Worm (Caenorhabditis elegans): ENCODE data around the gene grl-1.

DNA sequence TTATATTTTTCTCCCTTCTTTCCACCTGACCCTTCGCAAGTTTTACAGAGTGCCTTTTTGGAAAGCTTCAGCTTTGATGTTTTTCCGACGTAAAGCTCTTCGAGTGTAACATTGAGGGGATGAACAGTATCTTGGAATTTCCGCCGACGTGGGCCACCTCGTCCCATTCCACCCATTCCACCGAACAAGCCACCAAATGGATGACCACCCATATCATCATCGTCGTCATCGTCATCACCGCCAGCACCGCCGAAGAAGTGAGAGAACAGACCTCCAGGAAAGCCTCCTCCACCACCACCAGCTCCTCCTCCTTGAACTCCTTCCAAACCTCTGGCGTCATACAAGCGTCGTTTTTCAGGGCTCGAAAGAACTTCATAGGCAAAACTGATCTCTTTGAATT is 29.4 kb downstream of the grl-1 start:
- TF ChIP-seq K12H6.12 (tag; optimal IDR thresholded peaks at IDR 0.05), result no peak
- TF ChIP-seq snpc-4 (GFP tag; optimal IDR thresholded peaks at IDR 0.05), result no peak
- no peak for TF ChIP-seq snpc-4 (tag; optimal IDR thresholded peaks at IDR 0.05)
- TF ChIP-seq somi-1 (GFP tag; optimal IDR thresholded peaks at IDR 0.05), result no peak
- no peak for TF ChIP-seq snpc-1.3 (tag; optimal IDR thresholded peaks at IDR 0.05; ENCODE audit: insufficient read depth)
- no peak for TF ChIP-seq hlh-26 (GFP tag; conservative IDR thresholded peaks at IDR 0.05)
- TF ChIP-seq Y95B8A.8 (GFP tag; IDR thresholded peaks at IDR 0.05), result no peak
- no peak for TF ChIP-seq nfya-1 (tag; optimal IDR thresholded peaks at IDR 0.05; ENCODE audit: borderline replicate concordance, insufficient read depth)

Measured in whole organism, young adult.